Fruit fly (Drosophila melanogaster) whole organism, pupa: Measurements from ENCODE around the gene CG17272.

ENCODE experiments used
- CG13204 ChIP-seq: fragments of 200-800 bp; sonication (Bioruptor generic); optimal IDR thresholded peaks from 2 replicates; lab custom pipeline; 2018; ENCODE audit warnings: missing biosample characterization, mild to moderate bottlenecking, missing genetic modification characterization, moderate library complexity
- CG14655 ChIP-seq: fragments of 200-800 bp; sonication (Bioruptor generic); optimal IDR thresholded peaks from 3 replicates; lab custom pipeline; 2017; ENCODE audit warnings: mild to moderate bottlenecking, missing biosample characterization, missing genetic modification reagents, missing genetic modification characterization
- CG15710 ChIP-seq: fragments of 200-800 bp; sonication (Bioruptor generic); optimal IDR thresholded peaks from 2 replicates; lab custom pipeline; 2018; ENCODE audit warnings: missing biosample characterization, mild to moderate bottlenecking, missing genetic modification characterization, moderate library complexity
- CG32121 ChIP-seq: fragments of 200-800 bp; sonication (Bioruptor generic); IDR thresholded peaks from 2 replicates; pipeline ENCODE4 v1.3.6; 2022; ENCODE audit warnings: missing biosample characterization, missing genetic modification characterization
- CG4496 ChIP-seq: fragments of 200-800 bp; sonication (Bioruptor generic); IDR thresholded peaks from 3 replicates; pipeline ENCODE4 v1.3.6; 2022; ENCODE audit warnings: missing biosample characterization, missing genetic modification characterization
- CG8301 ChIP-seq: fragments of 200-800 bp; sonication (Bioruptor generic); optimal IDR thresholded peaks from 2 replicates; lab custom pipeline; 2018; ENCODE audit warnings: missing biosample characterization, mild to moderate bottlenecking, missing genetic modification characterization
- EcR ChIP-seq: fragments of 200-800 bp; sonication (Bioruptor generic); optimal IDR thresholded peaks from 3 replicates; lab custom pipeline; 2019; ENCODE audit warnings: missing biosample characterization, missing genetic modification characterization, mild to moderate bottlenecking, moderate library complexity, missing genetic modification reagents
- Pif1A ChIP-seq: fragments of 200-800 bp; sonication (Bioruptor generic); optimal IDR thresholded peaks from 3 replicates; lab custom pipeline; 2016; ENCODE audit warnings: missing biosample characterization, missing genetic modification characterization
- Pif1B ChIP-seq: fragments of 200-800 bp; sonication (Bioruptor generic); optimal IDR thresholded peaks from 3 replicates; lab custom pipeline; 2016; ENCODE audit warnings: missing biosample characterization, missing genetic modification characterization
- Snoo ChIP-seq: fragments of 200-800 bp; sonication (Bioruptor generic); optimal IDR thresholded peaks from 3 replicates; lab custom pipeline; 2017; ENCODE audit warnings: missing biosample characterization, mild to moderate bottlenecking, missing genetic modification characterization, inconsistent platforms
- fd96Ca ChIP-seq: fragments of 200-800 bp; sonication (Bioruptor generic); IDR thresholded peaks from 3 replicates; pipeline ENCODE4 v1.3.6; 2022; ENCODE audit warnings: missing biosample characterization, missing genetic modification characterization
- rn ChIP-seq: fragments of 200-800 bp; sonication (Bioruptor generic); IDR thresholded peaks from 2 replicates; pipeline ENCODE4 v1.3.6; 2022; ENCODE audit warnings: missing biosample characterization, missing genetic modification characterization

- TF ChIP-seq Pif1B (GFP tag; lab: Kevin White, UChicago) (peak; percentile 97), CG8301 (tag; lab: Kevin White, UChicago) (peak; percentile 89), Pif1A (GFP tag; lab: Kevin White, UChicago) (peak; percentile 90), CG32121 (peak; percentile 100), CG15710 (tag; lab: Kevin White, UChicago) (peak; percentile 89), rn (GFP tag; lab: Robert Waterston, UW) (peak; percentile 65; the same call in 1 of the 2 replicates), CG4496 (GFP tag; lab: Robert Waterston, UW) (peak; percentile 99), CG14655 (peak; percentile 93), fd96Ca (GFP tag; lab: Robert Waterston, UW) (peak; percentile 100), Snoo (tag; lab: Kevin White, UChicago) (peak; percentile 89), EcR (peak; percentile 69), CG13204 (GFP tag; lab: Kevin White, UChicago) (peak; percentile 95)
Observed at dm6 chr3R:20778285-20778926, 45.6 kb downstream of the CG17272 start.
